Worm (Caenorhabditis elegans) whole organism, L3 larva: ENCODE data around the gene acy-3.

Source experiments
- mdl-1 ChIP-seq: fragments of 150-350 bp; optimal IDR thresholded peaks from 2 replicates; lab custom pipeline; 2014; ENCODE audit warnings: missing biosample characterization, missing genetic modification characterization
- nhr-12 ChIP-seq: fragments of 150-350 bp; optimal IDR thresholded peaks from 2 replicates; lab custom pipeline; 2014; ENCODE audit warnings: missing biosample characterization, missing genetic modification characterization
- nhr-237 ChIP-seq: fragments of 150-350 bp; optimal IDR thresholded peaks from 2 replicates; lab custom pipeline; 2014; ENCODE audit warnings: missing biosample characterization, missing genetic modification characterization
- unc-62 ChIP-seq: fragments of 150-350 bp; sonication (generic microtip); optimal IDR thresholded peaks from 4 replicates; lab custom pipeline; 2014; ENCODE audit warnings: missing biosample characterization, missing genetic modification reagents, missing genetic modification characterization

Gene acy-3

DNA sequence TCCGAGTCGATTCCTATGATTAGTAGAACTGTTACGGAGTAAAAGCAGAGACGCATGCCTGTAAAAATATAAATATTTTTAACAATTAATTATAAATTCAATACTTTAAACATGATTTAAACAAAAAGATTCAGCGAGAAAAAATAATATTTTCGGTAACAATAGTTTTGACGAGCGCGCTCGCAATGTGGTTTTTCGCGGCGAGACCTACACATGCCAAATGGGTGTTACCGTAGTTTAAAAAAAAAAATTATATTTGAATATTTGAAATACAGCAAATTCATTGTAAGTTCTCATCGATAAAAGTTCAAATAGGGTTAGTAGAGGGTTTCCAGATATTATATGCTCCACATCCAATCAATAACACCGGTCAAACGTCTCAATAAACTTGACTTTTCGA is 59.8 kb downstream of the acy-3 start, which contains the start of gene gldi-5:
Gene gldi-5, minus strand, starts transcription at position 58 of the 400 bp plus-strand sequence.
- no peak for TF ChIP-seq mdl-1
- no peak for TF ChIP-seq nhr-12
- TF ChIP-seq unc-62 = no peak
- no peak for TF ChIP-seq nhr-237 (tag; lab: Kevin White, UChicago)
